Worm (Caenorhabditis elegans): ENCODE data around the gene T24D5.3.

DNA sequence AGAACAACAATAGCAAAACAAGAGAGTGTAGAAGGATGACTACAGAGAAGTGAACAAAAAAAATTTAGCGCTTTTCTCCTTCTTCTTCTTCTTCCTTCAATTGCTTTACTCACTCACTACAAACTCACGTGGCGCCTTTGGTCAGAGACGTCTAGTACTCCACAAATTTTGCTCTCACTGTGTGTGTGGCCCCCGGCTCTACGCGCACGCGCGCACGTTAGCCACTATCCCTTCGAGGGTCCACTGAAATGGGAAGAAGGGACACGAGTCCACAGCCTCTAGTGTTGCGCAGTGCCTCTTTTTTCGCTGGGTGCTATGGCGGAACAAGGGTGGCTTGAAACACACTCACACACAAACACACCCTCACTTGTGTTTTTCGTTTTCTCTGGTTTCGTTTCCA lies 49.4 kb downstream of the T24D5.3 start:
- TF ChIP-seq tbx-2 (tag; optimal IDR thresholded peaks at IDR 0.05) (no peak), unc-3 (GFP tag; conservative IDR thresholded peaks at IDR 0.05) (no peak), unc-3 (tag; optimal IDR thresholded peaks at IDR 0.05) (peak; percentile 45), ceh-48 (tag; optimal IDR thresholded peaks at IDR 0.05) (no peak), ama-1 (optimal IDR thresholded peaks at IDR 0.05) (no peak), pha-4 (tag; optimal IDR thresholded peaks at IDR 0.05) (no peak), pag-3 (tag; optimal IDR thresholded peaks at IDR 0.05; ENCODE audit: borderline replicate concordance) (no peak), sox-2 (GFP tag; IDR thresholded peaks at IDR 0.05) (no peak), hlh-15 (tag; optimal IDR thresholded peaks at IDR 0.05) (no peak), ceh-19 (GFP tag; optimal IDR thresholded peaks at IDR 0.05) (peak; percentile 45), fkh-10 (GFP tag; optimal IDR thresholded peaks at IDR 0.05) (no peak), sox-4 (tag; optimal IDR thresholded peaks at IDR 0.05) (no peak), ceh-2 (tag; optimal IDR thresholded peaks at IDR 0.05) (no peak), npax-4 (tag; optimal IDR thresholded peaks at IDR 0.05) (no peak), dmd-4 (tag; optimal IDR thresholded peaks at IDR 0.05; ENCODE audit: borderline replicate concordance) (no peak)

All from whole organism, late embryonic.